Worm (Caenorhabditis elegans): Measurements from ENCODE around the gene C44F1.1.
A peak's percentile ranks its signal among the peaks of the same experiment; 100 is the strongest.
"Not testable (repeated sequence)": the region's sequence is repeated elsewhere in the genome, so short reads cannot be mapped to it uniquely, and the experiment has no call there.

DNA sequence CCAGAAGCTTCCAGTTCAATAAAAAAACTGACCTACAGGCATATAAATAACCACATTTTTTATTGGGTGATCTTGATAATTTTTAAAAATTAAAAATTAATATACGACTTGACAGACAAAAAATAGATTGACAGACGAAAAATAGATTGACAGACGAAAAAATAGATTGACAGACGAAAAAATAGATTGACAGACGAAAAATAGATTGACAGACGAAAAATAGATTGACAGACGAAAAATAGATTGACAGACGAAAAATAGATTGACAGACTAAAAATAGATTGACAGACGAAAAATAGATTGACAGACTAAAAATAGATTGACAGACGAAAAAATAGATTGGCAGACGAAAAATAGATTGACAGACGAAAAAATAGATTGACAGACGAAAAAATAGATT lies 5.0 kb upstream of the C44F1.1 start:
- not testable (repeated sequence) for TF ChIP-seq ceh-13 (GFP tag; optimal IDR thresholded peaks at IDR 0.05); scrt-1 (GFP tag; IDR thresholded peaks at IDR 0.05); aly-1 (tag; optimal IDR thresholded peaks at IDR 0.05); ama-1 (optimal IDR thresholded peaks at IDR 0.05); hmbx-1 (tag; optimal IDR thresholded peaks at IDR 0.05); tra-4 (tag; optimal IDR thresholded peaks at IDR 0.05); hmg-4 (GFP tag; optimal IDR thresholded peaks at IDR 0.05); B0310.2 (tag; optimal IDR thresholded peaks at IDR 0.05); hnd-1 (tag; optimal IDR thresholded peaks at IDR 0.05); F13C5.2 (tag; optimal IDR thresholded peaks at IDR 0.05); ets-7 (tag; optimal IDR thresholded peaks at IDR 0.05)
- TF ChIP-seq tbx-11 (GFP tag; IDR thresholded peaks at IDR 0.05) (peak; percentile 87), tbx-37 (GFP tag; conservative IDR thresholded peaks at IDR 0.05) (peak; percentile 78)

Measured in whole organism, early embryonic.